Fruit fly (Drosophila melanogaster): Measurements from ENCODE around the gene Frq2.

DNA sequence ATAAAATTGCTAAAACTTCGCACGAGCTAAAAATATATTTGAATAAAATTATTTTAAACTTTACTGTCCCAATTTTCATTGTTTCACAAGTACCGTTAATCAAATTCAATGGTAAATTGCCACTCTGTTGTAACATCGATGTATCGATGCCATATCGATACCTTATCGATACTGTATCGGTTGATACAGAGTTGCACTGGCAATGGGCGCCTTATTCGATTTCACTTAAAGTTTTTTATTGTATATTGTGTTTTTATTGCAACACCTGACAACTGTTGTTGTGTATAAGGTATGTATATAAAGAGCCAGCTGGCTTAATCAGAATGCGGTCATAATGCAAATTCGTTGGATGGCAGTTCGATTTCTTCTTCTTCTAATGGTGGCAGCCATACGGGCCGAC is 39.1 kb upstream of the Frq2 start, which contains the start of gene CG43229:
- TF ChIP-seq topi (GFP tag; optimal IDR thresholded peaks at IDR 0.05) = no peak
- no peak for TF ChIP-seq acj6 (GFP tag; optimal IDR thresholded peaks at IDR 0.05)
- no peak for TF ChIP-seq pdm3 (GFP tag; optimal IDR thresholded peaks at IDR 0.05)
- TF ChIP-seq CG7368 (GFP tag; optimal IDR thresholded peaks at IDR 0.05) = no peak
- TF ChIP-seq Met (GFP tag; optimal IDR thresholded peaks at IDR 0.05) = no peak
- TF ChIP-seq Hr39 (GFP tag; optimal IDR thresholded peaks at IDR 0.05) = no peak
- no peak for TF ChIP-seq fd59A (GFP tag; optimal IDR thresholded peaks at IDR 0.05)
- TF ChIP-seq CG15336 (GFP tag; IDR thresholded peaks at IDR 0.05) = no peak
- TF ChIP-seq Smox (GFP tag; optimal IDR thresholded peaks at IDR 0.05) = no peak
- no peak for TF ChIP-seq dac (GFP tag; optimal IDR thresholded peaks at IDR 0.05)
